Worm (Caenorhabditis elegans): ENCODE results near the gene Y32G9A.3.

Y32G9A.3 gene

DNA sequence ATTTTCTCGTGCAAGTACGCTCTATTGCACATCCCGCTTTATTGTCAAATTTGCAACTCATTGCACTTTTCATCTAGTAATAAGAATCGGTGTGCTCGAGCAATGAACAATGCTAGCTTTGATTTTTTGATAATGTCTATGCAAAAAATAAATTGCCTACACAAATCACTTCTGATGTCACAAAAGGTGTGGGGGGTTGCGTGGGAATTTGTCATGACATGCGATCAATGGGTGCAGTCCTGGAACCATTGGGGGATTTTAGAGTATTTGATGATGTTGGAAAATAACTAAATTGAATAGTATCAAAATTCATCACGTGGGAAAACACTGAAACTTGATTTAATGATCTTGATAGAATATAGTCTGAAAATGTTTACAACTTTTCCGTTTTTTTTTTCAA is 34.7 kb downstream of the Y32G9A.3 start:
- TF ChIP-seq ama-1 (optimal IDR thresholded peaks at IDR 0.05), result no peak
- TF ChIP-seq sea-2 (GFP tag; optimal IDR thresholded peaks at IDR 0.05), result no peak
- TF ChIP-seq nhr-28 (tag; optimal IDR thresholded peaks at IDR 0.05), result no peak
- no peak for TF ChIP-seq nhr-237 (tag; optimal IDR thresholded peaks at IDR 0.05)
- TF ChIP-seq snpc-4 (tag; optimal IDR thresholded peaks at IDR 0.05), result no peak
- no peak for TF ChIP-seq ceh-16 (tag; optimal IDR thresholded peaks at IDR 0.05)
- TF ChIP-seq unc-39 (tag; optimal IDR thresholded peaks at IDR 0.05), result no peak
- TF ChIP-seq lsy-12 (tag; optimal IDR thresholded peaks at IDR 0.05), result no peak
- TF ChIP-seq mdl-1 (tag; optimal IDR thresholded peaks at IDR 0.05), result no peak
- TF ChIP-seq eor-1 (tag; optimal IDR thresholded peaks at IDR 0.05), result no peak
- no peak for TF ChIP-seq aly-2 (tag; optimal IDR thresholded peaks at IDR 0.05)
- TF ChIP-seq elt-3 (tag; optimal IDR thresholded peaks at IDR 0.05), result no peak
- no peak for TF ChIP-seq nfya-1 (tag; optimal IDR thresholded peaks at IDR 0.05; ENCODE audit: insufficient read depth)
- TF ChIP-seq mml-1 (tag; optimal IDR thresholded peaks at IDR 0.05), result no peak
- TF ChIP-seq ceh-82 (tag; optimal IDR thresholded peaks at IDR 0.05), result no peak

DNA sequence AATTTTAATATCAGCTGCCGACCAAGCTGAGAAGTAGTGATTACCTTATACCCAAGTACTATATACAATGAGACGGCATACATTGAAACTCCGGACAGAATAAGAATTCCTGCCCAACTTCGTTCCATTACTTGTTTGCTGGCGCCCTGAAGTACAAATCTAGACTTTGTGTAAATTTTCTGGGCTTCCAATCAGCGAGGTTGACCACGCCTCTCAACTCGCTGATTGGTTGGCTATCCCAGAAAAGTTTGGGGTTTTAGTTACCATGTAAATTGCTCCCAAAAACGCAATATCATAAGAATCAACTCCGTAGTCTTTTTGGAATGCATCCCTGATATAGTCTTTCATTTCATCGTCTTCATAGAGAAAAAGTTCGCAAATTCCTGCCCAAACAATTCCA is 44.0 kb downstream of the Y32G9A.3 start:
- TF ChIP-seq elt-3 (tag; optimal IDR thresholded peaks at IDR 0.05) (no peak), ztf-4 (tag; optimal IDR thresholded peaks at IDR 0.05) (no peak), lin-15B (tag; optimal IDR thresholded peaks at IDR 0.05) (no peak), zag-1 (tag; optimal IDR thresholded peaks at IDR 0.05) (no peak), nfya-1 (tag; optimal IDR thresholded peaks at IDR 0.05; ENCODE audit: insufficient read depth) (peak; percentile 84), tbx-2 (tag; optimal IDR thresholded peaks at IDR 0.05) (no peak), pha-4 (tag; optimal IDR thresholded peaks at IDR 0.05) (no peak), mdl-1 (tag; optimal IDR thresholded peaks at IDR 0.05) (no peak), lin-39 (tag; optimal IDR thresholded peaks at IDR 0.05) (no peak)

DNA sequence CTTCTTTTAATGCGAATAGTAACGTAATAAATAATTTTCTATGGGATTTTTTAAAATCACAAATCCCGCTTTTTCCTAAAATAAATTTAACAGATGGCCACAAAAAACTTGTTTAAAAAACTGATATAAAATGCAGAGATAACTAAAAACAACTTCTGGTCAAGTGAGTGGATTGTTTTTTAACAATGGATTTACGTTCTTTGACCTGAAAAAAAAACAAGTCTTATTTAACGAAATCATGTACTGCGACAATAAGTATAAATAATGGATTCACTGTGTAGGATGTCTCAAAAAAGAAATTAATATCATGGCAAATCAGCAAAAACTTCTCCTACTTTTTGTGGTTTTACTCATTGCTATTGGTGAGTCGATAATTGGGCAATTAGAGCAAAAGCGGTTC is 45.9 kb downstream of the Y32G9A.3 start, which contains the start of gene fipr-25:
Gene fipr-25 (plus strand): TSS at position 301 of the 400 bp plus-strand sequence.
- TF ChIP-seq lin-39 (tag; optimal IDR thresholded peaks at IDR 0.05) (no peak), nhr-237 (tag; optimal IDR thresholded peaks at IDR 0.05) (no peak), ceh-82 (tag; optimal IDR thresholded peaks at IDR 0.05) (no peak), nhr-12 (tag; optimal IDR thresholded peaks at IDR 0.05) (no peak), egl-27 (tag; optimal IDR thresholded peaks at IDR 0.05) (no peak), snpc-4 (tag; optimal IDR thresholded peaks at IDR 0.05) (no peak), daf-12 (tag; optimal IDR thresholded peaks at IDR 0.05) (no peak), lsy-12 (tag; optimal IDR thresholded peaks at IDR 0.05) (no peak), fos-1 (tag; optimal IDR thresholded peaks at IDR 0.05) (no peak), lin-15B (tag; optimal IDR thresholded peaks at IDR 0.05) (no peak), ceh-9 (tag; optimal IDR thresholded peaks at IDR 0.05) (no peak)

DNA sequence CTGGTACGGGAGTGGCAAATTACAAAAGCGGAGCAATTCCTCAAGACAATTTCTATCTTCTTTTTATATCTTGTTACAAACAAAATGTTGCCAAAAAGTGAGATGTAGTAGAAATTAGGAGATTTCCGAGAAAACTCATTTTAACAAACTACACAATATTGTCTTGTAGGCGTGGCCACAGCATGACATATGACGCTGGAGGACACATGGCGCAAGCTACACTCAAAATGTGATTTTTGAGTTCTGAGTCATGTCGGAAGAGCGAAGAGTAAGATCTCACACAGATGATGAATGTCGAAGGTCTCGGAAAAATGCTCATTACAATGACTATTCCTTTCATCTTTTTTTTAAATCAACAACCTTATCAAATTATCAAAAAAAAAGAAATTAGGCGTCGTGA is 50.3 kb downstream of the Y32G9A.3 start, which contains the start of gene Y40B10B.1:
Gene Y40B10B.1 (minus strand): TSS at position 101 of the 400 bp plus-strand sequence.
- no peak for TF ChIP-seq elt-1 (tag; optimal IDR thresholded peaks at IDR 0.05)
- no peak for TF ChIP-seq pqm-1 (tag; optimal IDR thresholded peaks at IDR 0.05)
- TF ChIP-seq eor-1 (tag; optimal IDR thresholded peaks at IDR 0.05), result no peak
- TF ChIP-seq nhr-25 (tag; optimal IDR thresholded peaks at IDR 0.05), result no peak
- no peak for TF ChIP-seq nfya-1 (tag; optimal IDR thresholded peaks at IDR 0.05; ENCODE audit: insufficient read depth)

Measured in whole organism, L3 larva.